Fruit fly (Drosophila melanogaster) whole organism, embryonic: ENCODE data around the gene ath.

Experiments
- Atf-2 ChIP-seq: fragments of 200-800 bp; sonication (Bioruptor generic); optimal IDR thresholded peaks from 2 replicates; lab custom pipeline; 2016; ENCODE audit warnings: missing biosample characterization, missing genetic modification characterization
- CG13775 ChIP-seq: fragments of 200-800 bp; sonication (Bioruptor generic); optimal IDR thresholded peaks from 3 replicates; lab custom pipeline; 2017; ENCODE audit warnings: missing biosample characterization, mild to moderate bottlenecking, missing genetic modification characterization
- CG15269 ChIP-seq: fragments of 200-800 bp; sonication (Bioruptor generic); optimal IDR thresholded peaks from 2 replicates; lab custom pipeline; 2018; ENCODE audit warnings: missing biosample characterization, mild to moderate bottlenecking, missing genetic modification characterization, moderate library complexity
- CG17186 ChIP-seq: fragments of 200-800 bp; sonication (Bioruptor generic); optimal IDR thresholded peaks from 3 replicates; lab custom pipeline; 2017; ENCODE audit warnings: missing biosample characterization, missing genetic modification reagents, missing genetic modification characterization
- CG3163 ChIP-seq: fragments of 200-800 bp; sonication (Bioruptor generic); optimal IDR thresholded peaks from 3 replicates; lab custom pipeline; 2016; ENCODE audit warnings: missing biosample characterization, missing genetic modification characterization
- CG3281 ChIP-seq: fragments of 200-800 bp; sonication (Bioruptor generic); optimal IDR thresholded peaks from 3 replicates; lab custom pipeline; 2017; ENCODE audit warnings: missing biosample characterization, mild to moderate bottlenecking, missing genetic modification characterization
- CG3995 ChIP-seq: fragments of 200-800 bp; sonication (Bioruptor generic); optimal IDR thresholded peaks from 3 replicates; lab custom pipeline; 2016; ENCODE audit warnings: missing biosample characterization, missing genetic modification characterization
- CG4820 ChIP-seq: fragments of 200-800 bp; sonication (Bioruptor generic); optimal IDR thresholded peaks from 3 replicates; lab custom pipeline; 2016; ENCODE audit warnings: missing biosample characterization, missing genetic modification characterization
- CG5180 ChIP-seq: fragments of 200-800 bp; sonication (Bioruptor generic); optimal IDR thresholded peaks from 3 replicates; lab custom pipeline; 2017; ENCODE audit warnings: missing biosample characterization, missing genetic modification characterization, mild to moderate bottlenecking, moderate library complexity, missing genetic modification reagents
- CG6654 ChIP-seq: fragments of 200-800 bp; sonication (Bioruptor generic); optimal IDR thresholded peaks from 2 replicates; lab custom pipeline; 2017; ENCODE audit warnings: missing biosample characterization, mild to moderate bottlenecking, missing genetic modification characterization
- CG6854 ChIP-seq: fragments of 200-800 bp; sonication (Bioruptor generic); optimal IDR thresholded peaks from 3 replicates; lab custom pipeline; 2017; ENCODE audit warnings: missing biosample characterization, mild to moderate bottlenecking, missing genetic modification characterization
- CG7372 ChIP-seq: fragments of 200-800 bp; sonication (Bioruptor generic); IDR thresholded peaks from 2 replicates; pipeline ENCODE4 v1.3.6; 2022; ENCODE audit warnings: missing biosample characterization, missing genetic modification characterization
- CG9797 ChIP-seq: fragments of 200-800 bp; sonication (Bioruptor generic); optimal IDR thresholded peaks from 3 replicates; lab custom pipeline; 2018; ENCODE audit warnings: missing biosample characterization, mild to moderate bottlenecking, missing genetic modification characterization
- CG9817 ChIP-seq: fragments of 200-800 bp; sonication (Bioruptor generic); optimal IDR thresholded peaks from 2 replicates; lab custom pipeline; 2018; ENCODE audit warnings: missing biosample characterization, mild to moderate bottlenecking, missing genetic modification characterization, moderate library complexity
- D ChIP-seq, 2 experiments: fragments of 200-800 bp in 1 of 2; fragments of >200 bp in 1 of 2; sonication (Bioruptor generic) in 1 of 2; optimal IDR thresholded peaks; 2 replicates in 1 of 2; 3 replicates in 1 of 2; lab custom pipeline; 2017; ENCODE audit warnings: mild to moderate bottlenecking in 1 of 2, missing biosample characterization in 1 of 2, missing genetic modification characterization in 1 of 2, missing genetic modification reagents in 1 of 2
- Eip74EF ChIP-seq, 2 experiments: fragments of 200-800 bp in 1 of 2; fragments of >200 bp in 1 of 2; sonication (Bioruptor generic) in 1 of 2; optimal IDR thresholded peaks; 2 replicates each; lab custom pipeline; 2017 to 2019; ENCODE audit warnings: missing biosample characterization in 2 of 2, missing genetic modification characterization in 2 of 2, mild to moderate bottlenecking in 1 of 2, moderate library complexity in 1 of 2
- GATAe ChIP-seq: fragments of 200-800 bp; sonication (Bioruptor generic); conservative IDR thresholded peaks from 2 replicates; pipeline ENCODE4 v1.3.6; 2022; ENCODE audit warnings: missing biosample characterization, missing genetic modification characterization
- Gsc ChIP-seq: fragments of 200-800 bp; sonication (Bioruptor generic); IDR thresholded peaks from 2 replicates; pipeline ENCODE4 v1.3.6; 2022; ENCODE audit warnings: missing biosample characterization, missing genetic modification characterization
- HLHmδ ChIP-seq: fragments of 200-800 bp; sonication (Bioruptor generic); optimal IDR thresholded peaks from 2 replicates; lab custom pipeline; 2018; ENCODE audit warnings: missing biosample characterization, mild to moderate bottlenecking, missing genetic modification characterization, moderate library complexity
- Hsf ChIP-seq: fragments of 200-800 bp; sonication (Bioruptor generic); optimal IDR thresholded peaks from 3 replicates; lab custom pipeline; 2016; ENCODE audit warnings: missing biosample characterization, missing genetic modification characterization
- Mrtf ChIP-seq: fragments of 200-800 bp; sonication (Bioruptor generic); IDR thresholded peaks from 3 replicates; pipeline ENCODE4 v1.3.6; 2022; ENCODE audit warnings: missing biosample characterization, missing genetic modification characterization
- Nf-YC ChIP-seq: fragments of 200-800 bp; optimal IDR thresholded peaks from 3 replicates; lab custom pipeline; 2019; ENCODE audit warnings: missing biosample characterization, mild to moderate bottlenecking, missing genetic modification characterization, moderate library complexity
- Ravus ChIP-seq: fragments of 200-800 bp; sonication (Bioruptor generic); IDR thresholded peaks from 2 replicates; pipeline ENCODE4 v1.3.6; 2022; ENCODE audit warnings: missing biosample characterization, missing genetic modification characterization
- Sry-δ ChIP-seq: fragments of 200-800 bp; sonication (Bioruptor generic); optimal IDR thresholded peaks from 2 replicates; lab custom pipeline; 2016; ENCODE audit warnings: missing biosample characterization, missing genetic modification characterization
- Stat92E ChIP-seq, 3 experiments: fragments of >200 bp in 2 of 3; fragments of 200-800 bp in 1 of 3; sonication (Bioruptor generic) in 1 of 3; optimal IDR thresholded peaks; 2 replicates each; lab custom pipeline; 2017 to 2019; ENCODE audit warnings: missing biosample characterization in 3 of 3, missing genetic modification characterization in 3 of 3, mild to moderate bottlenecking in 1 of 3, moderate library complexity in 1 of 3
- al ChIP-seq: fragments of 200-800 bp; sonication (Bioruptor generic); IDR thresholded peaks from 2 replicates; pipeline ENCODE4 v1.3.6; 2022; ENCODE audit warnings: missing biosample characterization, missing genetic modification characterization
- amos ChIP-seq: fragments of 200-800 bp; sonication (Bioruptor generic); IDR thresholded peaks from 2 replicates; pipeline ENCODE4 v1.3.6; 2022; ENCODE audit warnings: missing biosample characterization, missing genetic modification characterization; ENCODE audit not compliant: partially characterized antibody
- crp ChIP-seq, 2 experiments: fragments of 200-800 bp; sonication (Bioruptor generic); optimal IDR thresholded peaks; 2 replicates in 1 of 2; 3 replicates in 1 of 2; lab custom pipeline; 2017; ENCODE audit warnings: missing biosample characterization in 2 of 2, missing genetic modification characterization in 2 of 2, mild to moderate bottlenecking in 1 of 2, moderate library complexity in 1 of 2
- esg ChIP-seq: fragments of 200-800 bp; sonication (Bioruptor generic); conservative IDR thresholded peaks from 2 replicates; pipeline ENCODE4 v1.3.6; 2022; ENCODE audit warnings: missing biosample characterization, missing genetic modification characterization
- eve ChIP-seq, 2 experiments: fragments of >200 bp; optimal IDR thresholded peaks; 2 replicates each; lab custom pipeline; 2017; ENCODE audit warnings: missing biosample characterization in 2 of 2, missing genetic modification characterization in 2 of 2
- fd102C ChIP-seq: fragments of 200-800 bp; sonication (Bioruptor generic); optimal IDR thresholded peaks from 2 replicates; lab custom pipeline; 2018; ENCODE audit warnings: missing biosample characterization, mild to moderate bottlenecking, missing genetic modification characterization, moderate library complexity
- gcm ChIP-seq: fragments of 200-800 bp; sonication (Bioruptor generic); optimal IDR thresholded peaks from 2 replicates; lab custom pipeline; 2019; ENCODE audit warnings: missing biosample characterization, mild to moderate bottlenecking, missing genetic modification characterization, moderate library complexity
- gro ChIP-seq: fragments of 200-800 bp; sonication (Bioruptor generic); optimal IDR thresholded peaks from 2 replicates; lab custom pipeline; 2016; ENCODE audit warnings: missing biosample characterization, missing genetic modification characterization
- hbn ChIP-seq: fragments of 200-800 bp; sonication (Bioruptor generic); IDR thresholded peaks from 2 replicates; pipeline ENCODE4 v1.3.6; 2022; ENCODE audit warnings: missing biosample characterization, missing genetic modification characterization; ENCODE audit not compliant: partially characterized antibody
- ken ChIP-seq: fragments of 200-800 bp; sonication (Bioruptor generic); IDR thresholded peaks from 3 replicates; pipeline ENCODE4 v1.3.6; 2022; ENCODE audit warnings: missing biosample characterization, missing genetic modification characterization
- lola ChIP-seq, 3 experiments: fragments of >200 bp in 2 of 3; fragments of 200-800 bp in 1 of 3; sonication (Bioruptor generic) in 1 of 3; optimal IDR thresholded peaks; 2 replicates each; lab custom pipeline; 2017 to 2019; ENCODE audit warnings: missing biosample characterization in 3 of 3, missing genetic modification characterization in 3 of 3, mild to moderate bottlenecking in 1 of 3, moderate library complexity in 1 of 3
- lov ChIP-seq, 2 experiments: fragments of 200-800 bp in 1 of 2; fragments of >200 bp in 1 of 2; sonication (Bioruptor generic) in 1 of 2; IDR thresholded peaks in 1 of 2; optimal IDR thresholded peaks in 1 of 2; 2 replicates in 1 of 2; 3 replicates in 1 of 2; pipeline versions ENCODE4 v1.3.6 to Lab custom; 2017 to 2022; ENCODE audit warnings: missing biosample characterization in 1 of 2, missing genetic modification characterization in 1 of 2
- luna ChIP-seq: fragments of 200-800 bp; sonication (Bioruptor generic); optimal IDR thresholded peaks from 2 replicates; lab custom pipeline; 2016; ENCODE audit warnings: missing biosample characterization, missing genetic modification characterization
- nau ChIP-seq: fragments of 200-800 bp; sonication (Bioruptor generic); optimal IDR thresholded peaks from 3 replicates; lab custom pipeline; 2017; ENCODE audit warnings: missing biosample characterization, mild to moderate bottlenecking, missing genetic modification characterization, missing genetic modification reagents
- nerfin-1 ChIP-seq: fragments of 200-800 bp; sonication (Bioruptor generic); optimal IDR thresholded peaks from 3 replicates; lab custom pipeline; 2019; ENCODE audit warnings: missing biosample characterization, mild to moderate bottlenecking, missing genetic modification characterization, moderate library complexity
- p53 ChIP-seq: fragments of 200-800 bp; sonication (Bioruptor generic); optimal IDR thresholded peaks from 2 replicates; lab custom pipeline; 2016; ENCODE audit warnings: missing biosample characterization, missing genetic modification characterization
- pfk ChIP-seq: fragments of 200-800 bp; sonication (Bioruptor generic); optimal IDR thresholded peaks from 2 replicates; lab custom pipeline; 2018; ENCODE audit warnings: missing biosample characterization, mild to moderate bottlenecking, missing genetic modification characterization, moderate library complexity
- prd ChIP-seq, 3 experiments: fragments of >200 bp in 2 of 3; fragments of 200-800 bp in 1 of 3; sonication (Bioruptor generic) in 1 of 3; optimal IDR thresholded peaks in 2 of 3; IDR thresholded peaks in 1 of 3; 2 replicates in 2 of 3; 3 replicates in 1 of 3; pipeline versions ENCODE4 v1.3.6 to Lab custom; 2017 to 2022; ENCODE audit warnings: missing biosample characterization in 1 of 3, missing genetic modification characterization in 1 of 3
- ranshi ChIP-seq: fragments of 200-800 bp; sonication (Bioruptor generic); IDR thresholded peaks from 2 replicates; pipeline ENCODE4 v1.3.6; 2022; ENCODE audit warnings: missing biosample characterization, missing genetic modification characterization
- row ChIP-seq: fragments of 200-800 bp; sonication (Bioruptor generic); IDR thresholded peaks from 3 replicates; pipeline ENCODE4 v1.3.6; 2022; ENCODE audit warnings: missing biosample characterization, missing genetic modification characterization
- unc-4 ChIP-seq: fragments of 200-800 bp; sonication (Bioruptor generic); IDR thresholded peaks from 2 replicates; pipeline ENCODE4 v1.3.6; 2022; ENCODE audit warnings: missing biosample characterization, missing genetic modification characterization; ENCODE audit not compliant: partially characterized antibody
- usp ChIP-seq: fragments of >200 bp; optimal IDR thresholded peaks from 2 replicates; lab custom pipeline; 2017; ENCODE audit warnings: missing biosample characterization, missing genetic modification characterization

ath gene

DNA sequence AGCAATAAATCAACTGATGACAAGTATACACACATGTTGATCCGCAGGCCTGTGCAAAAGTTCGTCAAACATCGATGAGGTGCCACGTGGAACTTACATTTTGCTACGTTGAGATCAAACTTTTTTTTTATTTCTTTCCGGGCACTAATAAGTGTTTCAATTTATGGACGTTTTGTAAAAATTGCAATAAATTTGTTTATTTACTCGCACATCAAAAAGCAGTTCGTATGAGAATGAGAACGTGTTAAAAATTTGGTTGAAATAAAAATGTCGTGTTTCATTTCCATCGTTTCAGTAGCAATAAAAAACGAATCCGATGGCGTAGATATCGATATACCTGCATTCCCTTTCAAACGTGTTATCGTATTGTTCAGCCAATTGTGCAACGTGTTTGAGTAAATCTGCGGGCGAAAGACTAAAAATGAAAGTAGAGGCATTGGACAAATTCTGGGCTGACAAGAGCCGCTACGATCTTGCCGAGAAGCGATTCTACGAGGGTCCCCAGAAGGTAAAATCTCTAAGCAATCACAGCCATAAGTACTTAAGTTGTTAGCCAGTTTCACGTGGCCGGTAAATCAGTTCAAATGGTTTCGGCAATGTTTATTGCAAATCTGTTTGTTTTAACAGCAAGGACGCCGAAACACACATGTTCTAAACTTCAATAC lies 21.3 kb downstream of the ath start, which contains the start of gene eEF1delta (continued):
- no peak for TF ChIP-seq esg (GFP tag; lab: Robert Waterston, UW)
- TF ChIP-seq luna (GFP tag; lab: Kevin White, UChicago): no peak
- no peak for TF ChIP-seq gcm (GFP tag; lab: Kevin White, UChicago)
- TF ChIP-seq crp (GFP tag; optimal IDR thresholded peaks at IDR 0.05; lab: Kevin White, UChicago): no peak
- no peak for TF ChIP-seq fd102C (GFP tag; lab: Kevin White, UChicago)
- TF ChIP-seq ken (GFP tag; lab: Robert Waterston, UW): no peak
- no peak for TF ChIP-seq nau (GFP tag; lab: Kevin White, UChicago)
- no peak for TF ChIP-seq Mrtf (GFP tag; lab: Robert Waterston, UW)
- peak; percentile 68 for TF ChIP-seq row (GFP tag; lab: Robert Waterston, UW)
- no peak for TF ChIP-seq CG5180 (GFP tag; lab: Kevin White, UChicago)
- TF ChIP-seq Gsc (GFP tag; lab: Robert Waterston, UW): no peak
- no peak for TF ChIP-seq CG6854 (GFP tag; lab: Kevin White, UChicago)
- no peak for TF ChIP-seq lov (optimal IDR thresholded peaks at IDR 0.05; lab: Kevin White, UChicago)
- no peak for TF ChIP-seq lov (GFP tag; IDR thresholded peaks at IDR 0.05; lab: Robert Waterston, UW)
- TF ChIP-seq CG7372: no peak
- no peak for TF ChIP-seq Hsf (GFP tag; lab: Kevin White, UChicago)
- TF ChIP-seq pfk (GFP tag; lab: Kevin White, UChicago): peak; percentile 91
- no peak for TF ChIP-seq CG13775
- no peak for TF ChIP-seq lola (GFP tag; optimal IDR thresholded peaks at IDR 0.05; lab: Kevin White, UChicago)
- no peak for TF ChIP-seq nerfin-1 (tag; lab: Kevin White, UChicago)
- TF ChIP-seq CG3281 (GFP tag; lab: Kevin White, UChicago): no peak
- TF ChIP-seq CG4820 (GFP tag; lab: Kevin White, UChicago): no peak
- TF ChIP-seq ranshi (GFP tag; lab: Robert Waterston, UW): no peak
- no peak for TF ChIP-seq Eip74EF (GFP tag; optimal IDR thresholded peaks at IDR 0.05; lab: Kevin White, UChicago)
- no peak; the same call in 1 of the 2 replicates for TF ChIP-seq amos (GFP tag; lab: Robert Waterston, UW)
- no peak for TF ChIP-seq Stat92E (GFP tag; optimal IDR thresholded peaks at IDR 0.05; lab: Kevin White, UChicago)
- TF ChIP-seq usp (GFP tag; lab: Kevin White, UChicago): no peak
- TF ChIP-seq HLHmδ (GFP tag; lab: Kevin White, UChicago): no peak
- TF ChIP-seq p53 (GFP tag; lab: Kevin White, UChicago): no peak
- no peak for TF ChIP-seq Atf-2 (GFP tag; lab: Kevin White, UChicago)
- no peak for TF ChIP-seq CG3995 (GFP tag; lab: Kevin White, UChicago)
- TF ChIP-seq D (optimal IDR thresholded peaks at IDR 0.05; lab: Kevin White, UChicago): no peak
- TF ChIP-seq D (GFP tag; optimal IDR thresholded peaks at IDR 0.05; lab: Kevin White, UChicago): no peak
- no peak for TF ChIP-seq CG15269 (tag; lab: Kevin White, UChicago)
- TF ChIP-seq CG9817 (tag; lab: Kevin White, UChicago): no peak
- no peak for TF ChIP-seq CG9797 (GFP tag; lab: Kevin White, UChicago)
- TF ChIP-seq unc-4 (GFP tag; lab: Robert Waterston, UW): no peak
- no peak for TF ChIP-seq CG6654 (GFP tag; lab: Kevin White, UChicago)
- TF ChIP-seq gro (GFP tag; lab: Kevin White, UChicago): no peak
- no peak for TF ChIP-seq al
- TF ChIP-seq GATAe (GFP tag; lab: Robert Waterston, UW): no peak
- peak; percentile 14; the same call in 1 of the 2 replicates for TF ChIP-seq hbn (GFP tag; lab: Robert Waterston, UW)
- no peak for TF ChIP-seq Ravus
- no peak for TF ChIP-seq prd (optimal IDR thresholded peaks at IDR 0.05; lab: Kevin White, UChicago)
- TF ChIP-seq prd (GFP tag; IDR thresholded peaks at IDR 0.05; lab: Robert Waterston, UW): no peak
- TF ChIP-seq Sry-δ (GFP tag; lab: Kevin White, UChicago): peak; percentile 30
- no peak for TF ChIP-seq Nf-YC (tag; lab: Kevin White, UChicago)
- TF ChIP-seq eve (GFP tag; optimal IDR thresholded peaks at IDR 0.05; lab: Kevin White, UChicago): no peak
- no peak for TF ChIP-seq CG17186 (GFP tag; lab: Kevin White, UChicago)
- no peak for TF ChIP-seq CG3163 (GFP tag; lab: Kevin White, UChicago)
